Worm (Caenorhabditis elegans) whole organism, mixed stage, embryonic: ENCODE data around the gene Y46G5A.22.

ENCODE experiments used
- elt-3 ChIP-seq: fragments of 150-350 bp; optimal IDR thresholded peaks from 2 replicates; lab custom pipeline; 2014; ENCODE audit warnings: missing biosample characterization, missing genetic modification characterization
- ham-2 ChIP-seq: fragments of 200-800 bp; sonication (Bioruptor generic); optimal IDR thresholded peaks from 2 replicates; lab custom pipeline; 2018; ENCODE audit warnings: mild to moderate bottlenecking, missing genetic modification characterization, missing compliant biosample characterization
- lsy-2 ChIP-seq: fragments of 150-350 bp; optimal IDR thresholded peaks from 2 replicates; lab custom pipeline; 2014; ENCODE audit warnings: missing biosample characterization, missing genetic modification characterization
- mep-1 ChIP-seq: fragments of 150-350 bp; optimal IDR thresholded peaks from 2 replicates; lab custom pipeline; 2017; ENCODE audit warnings: missing biosample characterization, missing genetic modification reagents, missing genetic modification characterization, inconsistent platforms
- mls-2 ChIP-seq: sonication (generic microtip); optimal IDR thresholded peaks from 2 replicates; lab custom pipeline; 2016; ENCODE audit warnings: mild to moderate bottlenecking, missing genetic modification characterization, moderate library complexity, missing compliant biosample characterization
- nhr-12 ChIP-seq: fragments of 150-350 bp; optimal IDR thresholded peaks from 2 replicates; lab custom pipeline; 2014; ENCODE audit warnings: missing biosample characterization, missing genetic modification characterization
- nhr-2 ChIP-seq: fragments of 150-350 bp; optimal IDR thresholded peaks from 2 replicates; lab custom pipeline; 2014; ENCODE audit warnings: missing biosample characterization, missing genetic modification characterization
- nhr-237 ChIP-seq: fragments of 150-350 bp; optimal IDR thresholded peaks from 2 replicates; lab custom pipeline; 2014; ENCODE audit warnings: missing biosample characterization, missing genetic modification characterization
- pha-4 ChIP-seq: fragments of 150-350 bp; optimal IDR thresholded peaks from 2 replicates; lab custom pipeline; 2018; ENCODE audit warnings: missing biosample characterization, missing genetic modification reagents, missing genetic modification characterization
- tbx-8 ChIP-seq: fragments of 200-800 bp; sonication (Bioruptor generic); optimal IDR thresholded peaks from 2 replicates; lab custom pipeline; 2018; ENCODE audit warnings: mild to moderate bottlenecking, missing genetic modification characterization, moderate library complexity, missing compliant biosample characterization
- unc-120 ChIP-seq: sonication (generic microtip); optimal IDR thresholded peaks from 2 replicates; lab custom pipeline; 2017; ENCODE audit warnings: missing genetic modification characterization, missing compliant biosample characterization; ENCODE audit not compliant: poor library complexity, severe bottlenecking
- unc-62 ChIP-seq: fragments of 150-350 bp; optimal IDR thresholded peaks from 2 replicates; lab custom pipeline; 2014; ENCODE audit warnings: missing biosample characterization, missing genetic modification reagents, missing genetic modification characterization
- ztf-11 ChIP-seq: fragments of 150-350 bp; optimal IDR thresholded peaks from 2 replicates; lab custom pipeline; 2014; ENCODE audit warnings: missing biosample characterization, missing genetic modification characterization

DNA sequence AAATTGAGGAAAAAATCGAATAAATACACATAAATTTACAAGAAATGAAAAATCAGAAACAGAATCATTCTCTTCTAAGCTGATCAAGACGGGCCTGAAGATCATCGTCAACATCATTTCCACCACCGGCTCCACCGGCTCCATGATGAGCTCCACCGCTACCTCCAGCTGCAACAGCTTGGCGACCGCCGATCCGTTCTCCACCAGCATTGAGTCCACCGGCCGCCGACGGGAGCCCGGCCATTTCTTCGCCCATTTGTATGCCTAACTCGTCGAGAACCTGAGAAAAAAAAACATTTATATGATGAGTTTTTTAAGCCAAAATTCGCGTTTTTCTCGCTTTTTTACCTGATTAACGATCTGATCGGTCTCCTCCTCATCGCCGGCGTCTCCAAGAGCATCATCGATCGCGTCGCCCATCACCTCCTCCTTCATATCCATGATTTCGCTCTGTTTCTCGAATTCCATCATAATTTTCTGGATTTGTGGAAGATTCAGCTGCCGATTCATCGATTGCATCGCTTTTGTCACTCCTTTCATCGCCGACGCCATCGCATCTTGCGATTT lies 51.0 kb downstream of the Y46G5A.22 start:
- no peak for TF ChIP-seq tbx-8
- no peak for TF ChIP-seq ham-2
- TF ChIP-seq pha-4 (tag; lab: Kevin White, UChicago) = no peak
- no peak for TF ChIP-seq elt-3 (tag; lab: Kevin White, UChicago)
- no peak for TF ChIP-seq unc-120 (tag; lab: Kevin White, UChicago)
- no peak for TF ChIP-seq ztf-11
- no peak for TF ChIP-seq nhr-237 (tag; lab: Kevin White, UChicago)
- TF ChIP-seq mls-2 (tag; lab: Kevin White, UChicago) = no peak
- TF ChIP-seq nhr-12 (tag; lab: Kevin White, UChicago) = no peak
- no peak for TF ChIP-seq nhr-2 (tag; lab: Kevin White, UChicago)
- no peak for TF ChIP-seq mep-1 (tag; lab: Kevin White, UChicago)
- no peak for TF ChIP-seq unc-62 (GFP tag; lab: Kevin White, UChicago)
- no peak for TF ChIP-seq lsy-2
